Fruit fly (Drosophila melanogaster): ENCODE results near the gene nol.
A peak's percentile ranks its signal among the peaks of the same experiment; 100 is the strongest.

nol gene

dm6 chr3L:11093046-11093520 is 37.6 kb upstream of the nol start, which contains the start of gene JIL-1 (continued):
- TF ChIP-seq net (GFP tag; optimal IDR thresholded peaks at IDR 0.05) (peak; percentile 33), Sox102F (GFP tag; optimal IDR thresholded peaks at IDR 0.05) (peak; percentile 62), salr (GFP tag; optimal IDR thresholded peaks at IDR 0.05) (no peak), CG32006 (GFP tag; optimal IDR thresholded peaks at IDR 0.05) (peak; percentile 33), svp (GFP tag) (peak; percentile 76), CG8119 (GFP tag; IDR thresholded peaks at IDR 0.05) (no peak), Blimp-1 (GFP tag; optimal IDR thresholded peaks at IDR 0.05) (no peak), CG3919 (GFP tag; optimal IDR thresholded peaks at IDR 0.05) (peak; percentile 57), dsx (GFP tag; optimal IDR thresholded peaks at IDR 0.05; ENCODE audit: poor library complexity, severe bottlenecking) (peak; percentile 1), CG11762 (GFP tag; optimal IDR thresholded peaks at IDR 0.05; ENCODE audit: insufficient read depth) (no peak), CG7368 (GFP tag; optimal IDR thresholded peaks at IDR 0.05) (peak; percentile 20), dac (GFP tag; optimal IDR thresholded peaks at IDR 0.05) (no peak), Eip78C (GFP tag) (peak; percentile 79), Ets96B (tag; optimal IDR thresholded peaks at IDR 0.05) (peak; percentile 1), Gug (GFP tag; IDR thresholded peaks at IDR 0.05) (peak; percentile 42; the same call in 1 of the 2 replicates), pdm3 (GFP tag; optimal IDR thresholded peaks at IDR 0.05) (peak; percentile 57), eg (GFP tag; IDR thresholded peaks at IDR 0.05) (peak; percentile 62), Hr39 (GFP tag; optimal IDR thresholded peaks at IDR 0.05) (peak; percentile 48), Met (GFP tag; optimal IDR thresholded peaks at IDR 0.05) (peak; percentile 53), Hr38 (GFP tag; optimal IDR thresholded peaks at IDR 0.05) (no peak), achi (GFP tag; optimal IDR thresholded peaks at IDR 0.05) (peak; percentile 41), Hr4 (GFP tag; optimal IDR thresholded peaks at IDR 0.05) (peak; percentile 34), Smox (GFP tag; optimal IDR thresholded peaks at IDR 0.05) (peak; percentile 55)

DNA sequence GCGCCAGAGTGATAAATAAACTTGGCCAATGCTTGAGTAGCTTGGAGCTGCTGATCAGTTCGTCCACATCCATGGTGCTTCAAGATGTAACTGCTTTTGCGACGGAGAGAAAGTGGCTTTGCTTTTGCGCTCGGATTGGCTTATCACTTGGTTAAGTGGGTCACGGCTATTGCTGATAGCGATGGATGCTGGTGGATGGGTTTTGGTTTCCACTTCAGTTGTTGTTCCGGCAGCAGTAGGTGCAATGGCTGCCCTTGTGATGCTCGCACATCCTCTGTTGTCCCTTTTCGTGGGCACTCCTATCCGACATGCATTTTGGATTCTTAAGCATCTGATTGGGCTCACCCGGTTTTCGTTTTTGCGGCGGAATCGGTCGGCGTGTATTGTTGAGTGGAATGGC is 36.4 kb upstream of the nol start:
- TF ChIP-seq CG6163 (GFP tag; IDR thresholded peaks at IDR 0.05) (no peak), CG34406 (GFP tag; optimal IDR thresholded peaks at IDR 0.05) (no peak), CG8119 (GFP tag; IDR thresholded peaks at IDR 0.05) (no peak), Eip78C (GFP tag) (peak; percentile 37), Hr39 (GFP tag; optimal IDR thresholded peaks at IDR 0.05) (no peak), OdsH (GFP tag; optimal IDR thresholded peaks at IDR 0.05) (no peak), CG8319 (GFP tag; optimal IDR thresholded peaks at IDR 0.05) (no peak), lz (GFP tag; optimal IDR thresholded peaks at IDR 0.05) (no peak), Sox14 (GFP tag; optimal IDR thresholded peaks at IDR 0.05) (no peak), dsx (GFP tag; optimal IDR thresholded peaks at IDR 0.05; ENCODE audit: poor library complexity, severe bottlenecking) (no peak), CG15336 (GFP tag; IDR thresholded peaks at IDR 0.05) (no peak), svp (GFP tag) (peak; percentile 9)

- TF ChIP-seq CG6276 (GFP tag; optimal IDR thresholded peaks at IDR 0.05) (peak; percentile 86), Gug (GFP tag; IDR thresholded peaks at IDR 0.05) (peak; percentile 55; the same call in 1 of the 2 replicates), CG32006 (GFP tag; optimal IDR thresholded peaks at IDR 0.05) (peak; percentile 55), lz (GFP tag; optimal IDR thresholded peaks at IDR 0.05) (peak; percentile 24), topi (GFP tag; optimal IDR thresholded peaks at IDR 0.05) (peak; percentile 51), ss (GFP tag; optimal IDR thresholded peaks at IDR 0.05) (peak; percentile 61 to 77), salr (GFP tag; optimal IDR thresholded peaks at IDR 0.05) (peak in 1 of 2 experiments; percentile 9), eg (GFP tag; IDR thresholded peaks at IDR 0.05) (peak; percentile 90), net (GFP tag; optimal IDR thresholded peaks at IDR 0.05) (peak; percentile 30), cyc (GFP tag; optimal IDR thresholded peaks at IDR 0.05) (no peak), pdm3 (GFP tag; optimal IDR thresholded peaks at IDR 0.05) (peak; percentile 36), dsx (GFP tag; optimal IDR thresholded peaks at IDR 0.05; ENCODE audit: poor library complexity, severe bottlenecking) (peak; percentile 30), CG31627 (GFP tag; optimal IDR thresholded peaks at IDR 0.05) (no peak), fd85E (GFP tag; optimal IDR thresholded peaks at IDR 0.05) (no peak), CG3032 (tag; optimal IDR thresholded peaks at IDR 0.05) (peak; percentile 62), Hr4 (GFP tag; optimal IDR thresholded peaks at IDR 0.05) (peak; percentile 29), Met (GFP tag; optimal IDR thresholded peaks at IDR 0.05) (peak; percentile 40), Hr39 (GFP tag; optimal IDR thresholded peaks at IDR 0.05) (no peak), vri (GFP tag; optimal IDR thresholded peaks at IDR 0.05) (peak; percentile 79), CG8119 (GFP tag; IDR thresholded peaks at IDR 0.05) (peak; percentile 84; the same call in 2 of the 3 replicates), CG10631 (GFP tag; optimal IDR thresholded peaks at IDR 0.05) (no peak), fkh (GFP tag; optimal IDR thresholded peaks at IDR 0.05) (no peak), Ets21C (GFP tag; optimal IDR thresholded peaks at IDR 0.05) (no peak), CG11762 (GFP tag; optimal IDR thresholded peaks at IDR 0.05; ENCODE audit: insufficient read depth) (peak; percentile 3), Blimp-1 (GFP tag; optimal IDR thresholded peaks at IDR 0.05) (peak; percentile 28), Sox15 (GFP tag; optimal IDR thresholded peaks at IDR 0.05) (no peak), acj6 (GFP tag; optimal IDR thresholded peaks at IDR 0.05) (peak; percentile 22), fd59A (GFP tag; optimal IDR thresholded peaks at IDR 0.05) (no peak), CG6854 (GFP tag; optimal IDR thresholded peaks at IDR 0.05) (peak; percentile 91)
Observed at dm6 chr3L:11096195-11096908, 34.3 kb upstream of the nol start, which contains the start of the genes CG46439, Iyd and CG33947. Gene CG46439 (minus strand): TSS chr3L:11096245. Gene Iyd (minus strand): TSS chr3L:11096245. Gene CG33947 (plus strand): TSS chr3L:11096496.

Data from whole organism, prepupa.